Fruit fly (Drosophila melanogaster): ENCODE results near the gene CG43448.

The CG43448 gene

DNA sequence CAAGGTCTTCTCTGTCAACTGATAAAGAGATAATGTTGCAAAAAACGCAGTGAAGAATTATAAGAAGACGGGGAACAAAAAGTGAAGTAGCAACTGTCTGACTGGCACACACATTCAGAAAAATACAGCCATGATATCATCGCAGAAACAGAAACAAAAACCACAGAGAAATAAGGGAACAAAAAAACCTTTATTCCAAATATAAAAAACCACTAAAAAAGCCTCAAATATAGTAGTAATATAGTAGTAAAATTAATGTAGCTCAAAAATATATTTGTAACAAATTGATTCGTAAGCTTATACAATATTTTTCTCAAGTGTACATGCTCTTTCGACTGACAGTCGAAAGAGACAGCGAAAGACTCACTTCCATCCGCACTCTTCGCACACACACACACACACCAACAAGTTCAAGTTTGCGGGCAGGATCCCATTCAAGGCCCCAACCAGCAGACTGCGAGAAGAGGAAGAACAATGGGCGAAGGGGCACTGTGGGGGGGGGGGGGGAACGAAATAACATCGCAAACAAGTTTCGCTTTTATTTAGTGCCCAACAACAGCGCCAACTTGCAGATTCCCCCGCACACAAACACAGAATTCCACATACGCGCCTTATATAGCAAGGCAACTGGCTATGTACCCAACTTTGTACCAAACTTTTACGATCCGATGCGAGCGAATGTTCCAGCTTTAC, 20.9 kb upstream of the CG43448 start (continued):
- TF ChIP-seq CG3919 (GFP tag; optimal IDR thresholded peaks at IDR 0.05) (peak; percentile 78), CG9139 (GFP tag; optimal IDR thresholded peaks at IDR 0.05) (peak; percentile 69), CG10631 (GFP tag; optimal IDR thresholded peaks at IDR 0.05) (peak; percentile 94), dac (GFP tag; optimal IDR thresholded peaks at IDR 0.05) (no peak), pdm3 (GFP tag; optimal IDR thresholded peaks at IDR 0.05) (peak; percentile 85), CG8119 (GFP tag; IDR thresholded peaks at IDR 0.05) (peak; percentile 79), fd59A (GFP tag; optimal IDR thresholded peaks at IDR 0.05) (peak; percentile 82), CG6808 (GFP tag; optimal IDR thresholded peaks at IDR 0.05) (peak; percentile 79), CG8632 (GFP tag; optimal IDR thresholded peaks at IDR 0.05) (peak; percentile 87), topi (GFP tag; optimal IDR thresholded peaks at IDR 0.05) (peak; percentile 81), esn (GFP tag; optimal IDR thresholded peaks at IDR 0.05) (peak; percentile 91), Eip75B (GFP tag; optimal IDR thresholded peaks at IDR 0.05) (peak; percentile 95), Eip78C (GFP tag) (peak; percentile 98), CG6792 (GFP tag; optimal IDR thresholded peaks at IDR 0.05) (peak; percentile 88), CG6163 (GFP tag; IDR thresholded peaks at IDR 0.05) (peak; percentile 84), ss (GFP tag; optimal IDR thresholded peaks at IDR 0.05) (peak; percentile 77 to 89), Lpt (GFP tag; optimal IDR thresholded peaks at IDR 0.05) (peak; percentile 13), Smox (GFP tag; optimal IDR thresholded peaks at IDR 0.05) (peak; percentile 76)

DNA sequence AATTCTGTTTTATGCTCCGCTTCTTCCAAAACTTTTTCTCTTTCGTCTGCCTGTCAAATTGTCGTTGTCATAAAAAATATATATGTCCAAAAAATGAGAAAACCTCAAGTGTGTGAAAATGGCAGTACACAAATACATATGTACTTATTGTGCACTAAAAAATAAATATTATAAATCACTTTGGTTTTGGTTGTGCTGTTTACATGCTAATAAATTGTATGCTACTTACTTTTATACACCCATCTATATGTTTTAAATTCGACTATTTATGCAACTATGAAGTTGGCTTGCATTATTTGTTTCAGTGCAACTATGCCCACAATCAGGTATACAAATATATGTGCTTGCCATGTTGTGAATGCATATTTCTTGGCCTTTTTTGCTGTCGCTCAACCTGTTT, 20.1 kb upstream of the CG43448 start:
- TF ChIP-seq Eip78C (GFP tag) (peak; percentile 99), CG15336 (GFP tag; IDR thresholded peaks at IDR 0.05) (peak; percentile 73), eg (GFP tag; IDR thresholded peaks at IDR 0.05) (no peak), Smox (GFP tag; optimal IDR thresholded peaks at IDR 0.05) (peak; percentile 88), CG9139 (GFP tag; optimal IDR thresholded peaks at IDR 0.05) (peak; percentile 54), salr (GFP tag; optimal IDR thresholded peaks at IDR 0.05) (peak; percentile 48 to 59), CG4318 (GFP tag; optimal IDR thresholded peaks at IDR 0.05) (peak; percentile 10), Sox102F (GFP tag; optimal IDR thresholded peaks at IDR 0.05) (peak; percentile 91), dac (GFP tag; optimal IDR thresholded peaks at IDR 0.05) (no peak), CG6792 (GFP tag; optimal IDR thresholded peaks at IDR 0.05) (peak; percentile 91), CG11902 (GFP tag; optimal IDR thresholded peaks at IDR 0.05) (peak; percentile 73), Hr4 (GFP tag; optimal IDR thresholded peaks at IDR 0.05) (peak; percentile 80), esn (GFP tag; optimal IDR thresholded peaks at IDR 0.05) (peak; percentile 95), CG6808 (GFP tag; optimal IDR thresholded peaks at IDR 0.05) (peak; percentile 62), topi (GFP tag; optimal IDR thresholded peaks at IDR 0.05) (peak; percentile 94), Sox15 (GFP tag; optimal IDR thresholded peaks at IDR 0.05) (peak; percentile 68), CG34406 (GFP tag; optimal IDR thresholded peaks at IDR 0.05) (peak; percentile 91), CG8632 (GFP tag; optimal IDR thresholded peaks at IDR 0.05) (peak; percentile 89), CG32006 (GFP tag; optimal IDR thresholded peaks at IDR 0.05) (peak; percentile 64), CG6276 (GFP tag; optimal IDR thresholded peaks at IDR 0.05) (no peak), Gug (GFP tag; IDR thresholded peaks at IDR 0.05) (peak; percentile 63), CG11762 (GFP tag; optimal IDR thresholded peaks at IDR 0.05; ENCODE audit: insufficient read depth) (peak; percentile 56), cyc (GFP tag; optimal IDR thresholded peaks at IDR 0.05) (peak; percentile 62), CG7368 (GFP tag; optimal IDR thresholded peaks at IDR 0.05) (peak; percentile 83), net (GFP tag; optimal IDR thresholded peaks at IDR 0.05) (peak; percentile 79), vri (GFP tag; optimal IDR thresholded peaks at IDR 0.05) (peak; percentile 88), pdm3 (GFP tag; optimal IDR thresholded peaks at IDR 0.05) (peak; percentile 78), CG10669 (GFP tag; optimal IDR thresholded peaks at IDR 0.05) (peak; percentile 74), spab (GFP tag; optimal IDR thresholded peaks at IDR 0.05) (peak; percentile 69), Ets96B (tag; optimal IDR thresholded peaks at IDR 0.05) (peak; percentile 90), CG8119 (GFP tag; IDR thresholded peaks at IDR 0.05) (peak; percentile 63; the same call in 2 of the 3 replicates), svp (GFP tag) (peak; percentile 98), Ets21C (GFP tag; optimal IDR thresholded peaks at IDR 0.05) (peak; percentile 74), OdsH (GFP tag; optimal IDR thresholded peaks at IDR 0.05) (peak; percentile 83), CG3032 (tag; optimal IDR thresholded peaks at IDR 0.05) (peak; percentile 80), CG1621 (tag; optimal IDR thresholded peaks at IDR 0.05) (peak; percentile 80), CG6163 (GFP tag; IDR thresholded peaks at IDR 0.05) (peak; percentile 89), CG11294 (GFP tag; IDR thresholded peaks at IDR 0.05) (no peak), CG16779 (tag; optimal IDR thresholded peaks at IDR 0.05) (peak; percentile 70), Met (GFP tag; optimal IDR thresholded peaks at IDR 0.05) (peak; percentile 97), Hr39 (GFP tag; optimal IDR thresholded peaks at IDR 0.05) (peak; percentile 79), fd59A (GFP tag; optimal IDR thresholded peaks at IDR 0.05) (peak; percentile 71)
